Worm (Caenorhabditis elegans): ENCODE measurements around the gene W06H8.2.

ce11 chrV:6224494-6224959 is 18.0 kb downstream of the W06H8.2 start:
- TF ChIP-seq tlf-1 (GFP tag; optimal IDR thresholded peaks at IDR 0.05), result peak; percentile 83
- TF ChIP-seq nfya-1 (tag; optimal IDR thresholded peaks at IDR 0.05; ENCODE audit: borderline replicate concordance, insufficient read depth), result no peak
- TF ChIP-seq bed-1 (GFP tag; IDR thresholded peaks at IDR 0.05), result no peak
- TF ChIP-seq ets-4 (GFP tag; optimal IDR thresholded peaks at IDR 0.05), result no peak
- TF ChIP-seq snpc-4 (GFP tag; optimal IDR thresholded peaks at IDR 0.05), result peak; percentile 9
- TF ChIP-seq snpc-4 (tag; optimal IDR thresholded peaks at IDR 0.05), result peak in 3 of 4 experiments; percentile 68 to 79 (median 74)
